Worm (Caenorhabditis elegans) whole organism, L4 larva: ENCODE measurements around the gene rhgf-1.
A peak's percentile ranks its signal among the peaks of the same experiment; 100 is the strongest.

Experiments
- F10B5.3 ChIP-seq: sonication (generic microtip); optimal IDR thresholded peaks from 2 replicates; lab custom pipeline; 2016; ENCODE audit warnings: mild to moderate bottlenecking, missing genetic modification characterization, missing compliant biosample characterization
- F37D6.2 ChIP-seq: sonication (generic microtip); optimal IDR thresholded peaks from 2 replicates; lab custom pipeline; 2016; ENCODE audit warnings: mild to moderate bottlenecking, missing genetic modification characterization, missing compliant biosample characterization
- F49E8.2 ChIP-seq: sonication (generic microtip); optimal IDR thresholded peaks from 2 replicates; lab custom pipeline; 2016; ENCODE audit warnings: missing compliant biosample characterization, mild to moderate bottlenecking, missing genetic modification characterization, borderline replicate concordance
- T20F7.1 ChIP-seq: fragments of 200-800 bp; sonication (Bioruptor generic); optimal IDR thresholded peaks from 2 replicates; lab custom pipeline; 2018; ENCODE audit warnings: mild to moderate bottlenecking, missing genetic modification characterization, missing compliant biosample characterization
- aha-1 ChIP-seq: fragments of 150-350 bp; peaks from one replicate; lab custom pipeline; 2014; ENCODE audit warnings: missing biosample characterization, missing genetic modification characterization
- ceh-32 ChIP-seq: sonication (generic microtip); optimal IDR thresholded peaks from 2 replicates; lab custom pipeline; 2016; ENCODE audit warnings: mild to moderate bottlenecking, missing genetic modification characterization, missing compliant biosample characterization; ENCODE audit not compliant: poor library complexity
- ces-1 ChIP-seq: fragments of 150-350 bp; sonication (generic microtip); optimal IDR thresholded peaks from 4 replicates; lab custom pipeline; 2014; ENCODE audit warnings: missing biosample characterization, missing genetic modification reagents, missing genetic modification characterization
- daf-16 ChIP-seq, 3 experiments: sonication (generic microtip); optimal IDR thresholded peaks; 2 replicates each; lab custom pipeline; 2016 to 2017; ENCODE audit warnings: missing genetic modification characterization in 3 of 3, missing genetic modification reagents in 3 of 3, mild to moderate bottlenecking in 2 of 3, missing compliant biosample characterization in 2 of 3, missing biosample characterization in 1 of 3, moderate library complexity in 1 of 3
- dmd-6 ChIP-seq: fragments of 200-800 bp; sonication (Bioruptor generic); IDR thresholded peaks from 2 replicates; pipeline ENCODE4 v1.3.6; 2022; ENCODE audit warnings: missing genetic modification reagents, missing genetic modification characterization, missing compliant biosample characterization
- dmd-9 ChIP-seq: fragments of 200-800 bp; sonication (Bioruptor generic); IDR thresholded peaks from 2 replicates; pipeline ENCODE4 v1.3.6; 2022; ENCODE audit warnings: missing genetic modification reagents, missing genetic modification characterization, missing compliant biosample characterization
- dpl-1 ChIP-seq: fragments of 150-350 bp; optimal IDR thresholded peaks from 2 replicates; lab custom pipeline; 2014; ENCODE audit warnings: missing biosample characterization, missing genetic modification reagents, missing genetic modification characterization
- dve-1 ChIP-seq: sonication (generic microtip); optimal IDR thresholded peaks from 2 replicates; lab custom pipeline; 2017; ENCODE audit warnings: antibody characterized with exemption, mild to moderate bottlenecking, missing genetic modification characterization, missing compliant biosample characterization; ENCODE audit not compliant: insufficient read depth
- fos-1 ChIP-seq: fragments of 150-350 bp; optimal IDR thresholded peaks from 2 replicates; lab custom pipeline; 2014; ENCODE audit warnings: missing biosample characterization, missing genetic modification characterization
- hlh-11 ChIP-seq: fragments of 200-800 bp; sonication (Bioruptor generic); optimal IDR thresholded peaks from 2 replicates; lab custom pipeline; 2018; ENCODE audit warnings: mild to moderate bottlenecking, missing genetic modification characterization, missing compliant biosample characterization
- hlh-30 ChIP-seq: sonication (generic microtip); optimal IDR thresholded peaks from 2 replicates; lab custom pipeline; 2017; ENCODE audit warnings: antibody characterized with exemption, mild to moderate bottlenecking, missing genetic modification characterization, missing compliant biosample characterization; ENCODE audit not compliant: insufficient read depth
- lin-1 ChIP-seq: fragments of 200-800 bp; sonication (Bioruptor generic); IDR thresholded peaks from 2 replicates; pipeline ENCODE4 v1.3.6; 2022; ENCODE audit warnings: missing genetic modification reagents, missing genetic modification characterization, missing compliant biosample characterization
- lin-13 ChIP-seq: fragments of 150-350 bp; optimal IDR thresholded peaks from 2 replicates; lab custom pipeline; 2014; ENCODE audit warnings: missing biosample characterization, missing genetic modification reagents, missing genetic modification characterization
- lin-15B ChIP-seq: fragments of 150-350 bp; sonication (generic microtip); optimal IDR thresholded peaks from 3 replicates; lab custom pipeline; 2014; ENCODE audit warnings: missing biosample characterization, missing genetic modification characterization
- lin-29 ChIP-seq: fragments of 200-800 bp; sonication (Bioruptor generic); IDR thresholded peaks from 2 replicates; pipeline ENCODE4 v1.3.6; 2022; ENCODE audit warnings: missing genetic modification reagents, missing genetic modification characterization, missing compliant biosample characterization
- lin-38 ChIP-seq: fragments of 200-800 bp; sonication (Bioruptor generic); IDR thresholded peaks from 2 replicates; pipeline ENCODE4 v1.3.6; 2022; ENCODE audit warnings: missing genetic modification reagents, missing genetic modification characterization, missing compliant biosample characterization
- lin-39 ChIP-seq: fragments of 150-350 bp; optimal IDR thresholded peaks from 2 replicates; lab custom pipeline; 2014; ENCODE audit warnings: missing biosample characterization, missing genetic modification reagents, missing genetic modification characterization
- lir-3 ChIP-seq: sonication (generic microtip); optimal IDR thresholded peaks from 2 replicates; lab custom pipeline; 2016; ENCODE audit warnings: mild to moderate bottlenecking, missing genetic modification characterization, missing compliant biosample characterization
- mdl-1 ChIP-seq, 2 experiments: fragments of 150-350 bp in 1 of 2; sonication (generic microtip) in 1 of 2; optimal IDR thresholded peaks; 2 replicates each; lab custom pipeline; 2014 to 2017; ENCODE audit warnings: missing biosample characterization in 2 of 2, missing genetic modification characterization in 2 of 2
- mdt-29 ChIP-seq: fragments of 200-800 bp; sonication (Bioruptor generic); IDR thresholded peaks from 2 replicates; pipeline ENCODE4 v1.3.6; 2022; ENCODE audit warnings: missing genetic modification reagents, missing genetic modification characterization, missing compliant biosample characterization
- mxl-3 ChIP-seq: fragments of 200-800 bp; sonication (Bioruptor generic); optimal IDR thresholded peaks from 2 replicates; lab custom pipeline; 2018; ENCODE audit warnings: mild to moderate bottlenecking, missing genetic modification characterization, missing compliant biosample characterization
- nhr-102 ChIP-seq: sonication (generic microtip); optimal IDR thresholded peaks from 2 replicates; lab custom pipeline; 2016; ENCODE audit warnings: mild to moderate bottlenecking, missing genetic modification characterization, moderate library complexity, missing compliant biosample characterization
- nhr-11 ChIP-seq: fragments of 150-350 bp; optimal IDR thresholded peaks from 2 replicates; lab custom pipeline; 2014; ENCODE audit warnings: missing biosample characterization, missing genetic modification characterization
- pha-4 ChIP-seq, 2 experiments: fragments of 150-350 bp in 1 of 2; fragments of 200-800 bp in 1 of 2; sonication (Bioruptor generic) in 1 of 2; IDR thresholded peaks in 1 of 2; optimal IDR thresholded peaks in 1 of 2; 2 replicates each; pipeline versions ENCODE4 v1.3.6 to Lab custom; 2014 to 2022; ENCODE audit warnings: missing genetic modification characterization in 2 of 2, missing genetic modification reagents in 2 of 2, missing biosample characterization in 1 of 2, missing compliant biosample characterization in 1 of 2
- php-3 ChIP-seq: fragments of 200-800 bp; sonication (Bioruptor generic); IDR thresholded peaks from 2 replicates; pipeline ENCODE4 v1.3.6; 2022; ENCODE audit warnings: missing genetic modification reagents, missing genetic modification characterization, missing compliant biosample characterization
- pqm-1 ChIP-seq: sonication (generic microtip); optimal IDR thresholded peaks from 2 replicates; lab custom pipeline; 2017; ENCODE audit warnings: missing biosample characterization, missing genetic modification characterization
- rbr-2 ChIP-seq: sonication (generic microtip); optimal IDR thresholded peaks from 2 replicates; lab custom pipeline; 2016; ENCODE audit warnings: missing genotype, missing genetic modification characterization, missing compliant biosample characterization
- set-16 ChIP-seq: fragments of 200-800 bp; sonication (Bioruptor generic); IDR thresholded peaks from 2 replicates; pipeline ENCODE4 v1.3.6; 2022; ENCODE audit warnings: missing genetic modification reagents, missing genetic modification characterization, missing compliant biosample characterization
- unc-130 ChIP-seq: sonication (generic microtip); optimal IDR thresholded peaks from 2 replicates; lab custom pipeline; 2016; ENCODE audit warnings: missing genetic modification reagents, missing genetic modification characterization, missing compliant biosample characterization
- unc-62 ChIP-seq, 3 experiments: fragments of 150-350 bp in 1 of 3; sonication (generic microtip); optimal IDR thresholded peaks in 2 of 3; peaks in 1 of 3; 1 replicate in 1 of 3; 2 replicates in 2 of 3; lab custom pipeline; 2014 to 2017; ENCODE audit warnings: missing biosample characterization in 3 of 3, missing genetic modification characterization in 3 of 3, missing genetic modification reagents in 3 of 3, missing genotype in 1 of 3
- zag-1 ChIP-seq: fragments of 150-350 bp; optimal IDR thresholded peaks from 2 replicates; lab custom pipeline; 2014; ENCODE audit warnings: missing biosample characterization, missing genetic modification characterization

The rhgf-1 gene

DNA sequence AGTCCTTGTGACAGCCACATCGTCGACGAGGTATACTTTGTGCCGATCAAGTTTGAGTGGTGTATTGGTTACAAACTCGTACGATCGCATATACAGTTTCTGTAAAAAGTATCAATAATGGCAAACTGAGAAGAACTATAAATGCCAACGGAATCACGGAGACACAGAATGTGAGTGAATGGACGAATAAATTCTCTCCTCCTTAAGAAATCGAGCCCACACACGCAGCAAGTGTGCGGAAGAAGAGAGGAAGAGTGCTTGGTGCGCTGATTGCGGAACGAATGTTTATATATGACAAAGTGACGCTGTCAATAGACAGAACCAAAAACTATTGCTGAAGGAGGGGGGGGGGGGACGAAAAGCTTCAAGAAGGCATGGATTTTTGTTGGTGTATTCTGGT is at the start of gene rhgf-1:
rhgf-1 (minus strand) TSS at position 101 of the 400 bp plus-strand sequence.
- TF ChIP-seq pqm-1 (tag; lab: Kevin White, UChicago), result no peak
- TF ChIP-seq rbr-2 (tag; lab: Kevin White, UChicago), result no peak
- peak in 1 of 2 experiments; percentile 73 for TF ChIP-seq unc-62 (GFP tag; optimal IDR thresholded peaks at IDR 0.05 in 1 of 2; lab: Kevin White, UChicago)
- no peak for TF ChIP-seq unc-62 (tag; optimal IDR thresholded peaks at IDR 0.05; lab: Kevin White, UChicago)
- TF ChIP-seq F10B5.3 (tag; lab: Kevin White, UChicago), result no peak
- TF ChIP-seq dmd-9 (GFP tag; lab: Robert Waterston, UW), result no peak

DNA sequence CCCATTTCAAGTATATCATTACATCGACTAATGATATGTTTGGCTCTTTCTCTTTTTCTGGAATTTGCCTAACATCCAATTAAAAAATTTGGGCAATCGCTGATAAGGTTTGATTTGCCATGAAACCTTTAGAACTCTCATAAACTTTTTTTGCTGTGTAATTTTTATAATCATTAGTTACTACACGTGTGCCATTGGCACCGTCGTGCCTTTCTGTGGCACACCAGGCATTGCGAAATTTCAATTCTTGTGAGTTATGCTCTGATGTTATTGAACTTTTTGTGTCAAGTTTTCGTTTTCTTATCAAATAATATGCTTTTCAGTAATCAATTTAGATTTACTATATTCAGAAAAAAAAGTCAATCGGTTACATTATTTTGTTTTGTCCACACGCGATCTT is 49.3 kb upstream of the rhgf-1 start:
- TF ChIP-seq php-3 (GFP tag; lab: Robert Waterston, UW) (peak; percentile 64), pqm-1 (tag; lab: Kevin White, UChicago) (peak; percentile 43), F37D6.2 (tag; lab: Kevin White, UChicago) (no peak), hlh-11 (peak; percentile 6), hlh-30 (tag; lab: Kevin White, UChicago) (peak; percentile 42), set-16 (GFP tag; lab: Robert Waterston, UW) (no peak), daf-16 (GFP tag; optimal IDR thresholded peaks at IDR 0.05; lab: Kevin White, UChicago) (no peak), daf-16 (tag; optimal IDR thresholded peaks at IDR 0.05; lab: Kevin White, UChicago) (peak; percentile 43), dmd-6 (GFP tag; lab: Robert Waterston, UW) (peak; percentile 26; the same call in 1 of the 2 replicates), dve-1 (tag; lab: Kevin White, UChicago) (peak; percentile 66), mxl-3 (GFP tag; lab: Kevin White, UChicago) (peak; percentile 55)
- TF ChIP-seq, all 104 proteins: peak for 8

DNA sequence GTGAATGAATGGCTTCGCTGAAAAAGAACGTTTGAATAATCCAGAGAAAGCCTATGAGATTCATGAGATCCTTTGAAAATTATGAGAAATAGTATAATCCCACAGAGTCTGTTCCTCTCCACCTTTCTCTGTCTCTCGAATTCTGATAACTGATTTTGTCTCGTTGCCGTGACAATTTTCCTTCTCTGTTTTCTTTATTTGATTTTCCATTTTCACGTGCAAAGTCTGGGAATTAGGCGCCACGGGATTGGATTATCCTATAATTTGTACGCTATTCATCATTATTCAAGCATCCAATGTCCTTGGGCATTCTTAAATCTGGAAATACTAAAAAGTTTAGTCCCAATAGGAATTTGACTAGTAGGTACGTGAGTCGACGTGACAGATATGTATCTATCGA is 46.8 kb upstream of the rhgf-1 start:
- TF ChIP-seq unc-62 (GFP tag; optimal IDR thresholded peaks at IDR 0.05 in 1 of 2; lab: Kevin White, UChicago) (peak in 1 of 2 experiments; percentile 50), unc-62 (tag; optimal IDR thresholded peaks at IDR 0.05; lab: Kevin White, UChicago) (no peak), aha-1 (tag; lab: Kevin White, UChicago) (no peak), ceh-32 (tag; lab: Kevin White, UChicago) (no peak), dpl-1 (GFP tag; lab: Kevin White, UChicago) (no peak)

DNA sequence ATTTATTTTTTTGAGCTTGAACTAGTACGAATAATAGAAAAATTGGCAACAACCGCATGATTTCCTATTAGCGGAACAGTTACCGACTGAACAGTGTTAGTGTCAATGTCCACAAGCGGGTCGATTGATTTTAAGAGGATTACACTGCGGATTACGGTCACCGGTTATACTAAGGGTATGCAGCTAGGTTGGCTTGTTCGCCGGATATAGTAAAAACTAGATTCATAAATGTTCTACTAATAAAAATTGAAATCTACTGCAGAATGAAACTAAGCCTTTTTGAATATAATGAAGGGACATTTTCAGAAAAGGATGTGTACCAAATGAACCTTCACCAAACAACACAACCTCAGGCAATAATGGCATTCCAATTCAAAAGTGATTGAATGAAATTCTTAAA is 45.9 kb upstream of the rhgf-1 start, which contains the start of gene R07A4.4:
R07A4.4 (minus strand) TSS at position 101 of the 400 bp plus-strand sequence.
- TF ChIP-seq mdt-29 (GFP tag; lab: Robert Waterston, UW), result no peak
- TF ChIP-seq pha-4 (GFP tag; IDR thresholded peaks at IDR 0.05; lab: Robert Waterston, UW), result no peak
- no peak for TF ChIP-seq pha-4 (tag; optimal IDR thresholded peaks at IDR 0.05; lab: Kevin White, UChicago)
- TF ChIP-seq F37D6.2 (tag; lab: Kevin White, UChicago), result no peak
- TF ChIP-seq lin-15B, result no peak
- TF ChIP-seq lin-29 (GFP tag; lab: Robert Waterston, UW), result no peak
- TF ChIP-seq ces-1, result no peak
- TF ChIP-seq lin-38, result no peak
- no peak for TF ChIP-seq lin-39
- TF ChIP-seq unc-130 (GFP tag; lab: Kevin White, UChicago), result no peak
- TF ChIP-seq nhr-11 (tag; lab: Kevin White, UChicago), result no peak
- TF ChIP-seq mdl-1 (tag; optimal IDR thresholded peaks at IDR 0.05; lab: Kevin White, UChicago), result no peak
- no peak for TF ChIP-seq nhr-102 (tag; lab: Kevin White, UChicago)
- no peak for TF ChIP-seq lin-1 (GFP tag; lab: Robert Waterston, UW)
- TF ChIP-seq dpl-1 (GFP tag; lab: Kevin White, UChicago), result no peak
- no peak for TF ChIP-seq F49E8.2 (tag; lab: Kevin White, UChicago)
- no peak for TF ChIP-seq lin-13 (GFP tag; lab: Kevin White, UChicago)
- no peak for TF ChIP-seq lir-3 (tag; lab: Kevin White, UChicago)
- TF ChIP-seq fos-1, result no peak
- TF ChIP-seq zag-1 (tag; lab: Kevin White, UChicago), result no peak
- no peak for TF ChIP-seq T20F7.1 (GFP tag; lab: Kevin White, UChicago)
